Worm (Caenorhabditis elegans): ENCODE measurements around the gene rad-23.

rad-23 gene

ce11 chrII:11634681-11635527 is 17.6 kb downstream of the rad-23 start (continued):
- TF ChIP-seq nhr-19 (GFP tag; conservative IDR thresholded peaks at IDR 0.05) (peak; percentile 79), vab-15 (tag; optimal IDR thresholded peaks at IDR 0.05) (peak; percentile 20), nhr-84 (tag; optimal IDR thresholded peaks at IDR 0.05) (no peak), egl-27 (tag; optimal IDR thresholded peaks at IDR 0.05) (peak in 1 of 2 experiments; percentile 44), lin-14 (GFP tag; optimal IDR thresholded peaks at IDR 0.05) (peak; percentile 95), elt-2 (tag; optimal IDR thresholded peaks at IDR 0.05) (no peak), efl-3 (GFP tag; optimal IDR thresholded peaks at IDR 0.05) (no peak), snpc-4 (tag; optimal IDR thresholded peaks at IDR 0.05) (peak; percentile 33), sox-4 (tag; optimal IDR thresholded peaks at IDR 0.05) (peak; percentile 14), ceh-90 (tag; optimal IDR thresholded peaks at IDR 0.05) (no peak)

- TF ChIP-seq nhr-28 (tag; optimal IDR thresholded peaks at IDR 0.05) (no peak), rnt-1 (tag; optimal IDR thresholded peaks at IDR 0.05) (peak; percentile 73), efl-1 (optimal IDR thresholded peaks at IDR 0.05) (peak; percentile 77 to 92), efl-1 (GFP tag; optimal IDR thresholded peaks at IDR 0.05 in 1 of 2) (peak; percentile 52 to 92), snu-23 (GFP tag; optimal IDR thresholded peaks at IDR 0.05) (peak; percentile 96), ceh-90 (tag; optimal IDR thresholded peaks at IDR 0.05) (no peak), hlh-4 (tag; optimal IDR thresholded peaks at IDR 0.05) (no peak), efl-3 (GFP tag; optimal IDR thresholded peaks at IDR 0.05) (peak; percentile 23), mab-9 (GFP tag; IDR thresholded peaks at IDR 0.05) (peak; percentile 60; the same call in 1 of the 2 replicates), nhr-237 (tag; optimal IDR thresholded peaks at IDR 0.05) (peak; percentile 41), egl-27 (tag; optimal IDR thresholded peaks at IDR 0.05) (peak; percentile 23 to 95), sup-37 (GFP tag; optimal IDR thresholded peaks at IDR 0.05) (no peak), pqm-1 (tag; optimal IDR thresholded peaks at IDR 0.05) (no peak), hpl-2 (GFP tag; optimal IDR thresholded peaks at IDR 0.05) (no peak), nhr-11 (tag; optimal IDR thresholded peaks at IDR 0.05) (peak; percentile 58), nhr-19 (GFP tag; conservative IDR thresholded peaks at IDR 0.05) (peak; percentile 84), isw-1 (GFP tag; IDR thresholded peaks at IDR 0.05) (peak; percentile 75), mep-1 (tag; optimal IDR thresholded peaks at IDR 0.05) (peak; percentile 73), fkh-8 (tag; optimal IDR thresholded peaks at IDR 0.05) (peak; percentile 96), nhr-76 (tag; optimal IDR thresholded peaks at IDR 0.05) (no peak), ceh-63 (GFP tag; optimal IDR thresholded peaks at IDR 0.05) (no peak), unc-30 (tag; optimal IDR thresholded peaks at IDR 0.05) (no peak), Y116A8C.19 (tag; optimal IDR thresholded peaks at IDR 0.05; ENCODE audit: borderline replicate concordance) (no peak), snpc-4 (tag; optimal IDR thresholded peaks at IDR 0.05) (peak; percentile 50), unc-86 (tag; optimal IDR thresholded peaks at IDR 0.05) (peak; percentile 82), dpl-1 (GFP tag; optimal IDR thresholded peaks at IDR 0.05) (peak; percentile 44 to 58 (median 51)), aha-1 (tag; optimal IDR thresholded peaks at IDR 0.05) (no peak), nhr-77 (tag; optimal IDR thresholded peaks at IDR 0.05) (peak; percentile 84), zip-4 (GFP tag; optimal IDR thresholded peaks at IDR 0.05) (no peak), mdl-1 (tag; optimal IDR thresholded peaks at IDR 0.05) (peak in 1 of 2 experiments; percentile 97), lsy-2 (tag; optimal IDR thresholded peaks at IDR 0.05) (peak; percentile 71 to 86), ces-1 (GFP tag; optimal IDR thresholded peaks at IDR 0.05) (no peak), pag-3 (tag; optimal IDR thresholded peaks at IDR 0.05; ENCODE audit: borderline replicate concordance, insufficient read depth) (no peak), lin-14 (GFP tag; optimal IDR thresholded peaks at IDR 0.05) (peak; percentile 98), elt-3 (tag; optimal IDR thresholded peaks at IDR 0.05) (peak in 4 of 6 experiments; percentile 9 to 60 (median 28)), skn-1 (tag; optimal IDR thresholded peaks at IDR 0.05) (peak; percentile 39), vab-15 (tag; optimal IDR thresholded peaks at IDR 0.05) (no peak), lin-13 (GFP tag; optimal IDR thresholded peaks at IDR 0.05) (peak; percentile 82), sptf-1 (tag; optimal IDR thresholded peaks at IDR 0.05) (no peak), nhr-20 (tag; optimal IDR thresholded peaks at IDR 0.05) (peak; percentile 92), nhr-90 (tag; optimal IDR thresholded peaks at IDR 0.05; ENCODE audit: poor library complexity) (peak; percentile 83), dsc-1 (tag; optimal IDR thresholded peaks at IDR 0.05) (peak; percentile 66), zag-1 (tag; optimal IDR thresholded peaks at IDR 0.05) (peak; percentile 26), unc-62 (GFP tag; optimal IDR thresholded peaks at IDR 0.05) (no peak)
These were observed 18.4 kb downstream of the rad-23 start for ce11 chrII:11634057-11634676.
